Worm (Caenorhabditis elegans) whole organism, young adult: ENCODE measurements around the gene F07C4.10.

Experiments used
- F52B5.7 ChIP-seq: sonication (generic microtip); optimal IDR thresholded peaks from 2 replicates; lab custom pipeline; 2016; ENCODE audit warnings: mild to moderate bottlenecking, missing genetic modification characterization, missing compliant biosample characterization
- T07F8.4 ChIP-seq: sonication (generic microtip); optimal IDR thresholded peaks from 2 replicates; lab custom pipeline; 2016; ENCODE audit warnings: mild to moderate bottlenecking, missing genetic modification characterization, moderate library complexity, missing compliant biosample characterization
- Y95B8A.8 ChIP-seq: fragments of 200-800 bp; sonication (Bioruptor generic); IDR thresholded peaks from 2 replicates; pipeline ENCODE4 v1.3.6; 2022; ENCODE audit warnings: missing genetic modification reagents, missing genetic modification characterization, missing compliant biosample characterization
- ZK185.1 ChIP-seq: sonication (generic microtip); optimal IDR thresholded peaks from 2 replicates; lab custom pipeline; 2016; ENCODE audit warnings: mild to moderate bottlenecking, missing genetic modification characterization, missing compliant biosample characterization; ENCODE audit not compliant: poor library complexity, severe bottlenecking
- aptf-3 ChIP-seq: fragments of 200-800 bp; sonication (Bioruptor generic); IDR thresholded peaks from 2 replicates; pipeline ENCODE4 v1.3.6; 2022; ENCODE audit warnings: missing genetic modification characterization, missing compliant biosample characterization
- bed-2 ChIP-seq: fragments of 200-800 bp; sonication (Bioruptor generic); IDR thresholded peaks from 2 replicates; pipeline ENCODE4 v1.3.6; 2022; ENCODE audit warnings: missing genetic modification reagents, missing genetic modification characterization, missing compliant biosample characterization
- lir-1 ChIP-seq: fragments of 200-800 bp; sonication (Bioruptor generic); conservative IDR thresholded peaks from 2 replicates; pipeline ENCODE4 v1.3.6; 2022; ENCODE audit warnings: missing genetic modification reagents, missing genetic modification characterization, missing compliant biosample characterization
- lsl-1 ChIP-seq: fragments of 200-800 bp; sonication (Bioruptor generic); optimal IDR thresholded peaks from 2 replicates; lab custom pipeline; 2018; ENCODE audit warnings: mild to moderate bottlenecking, missing genetic modification characterization, moderate library complexity, missing compliant biosample characterization
- sdz-38 ChIP-seq: sonication (generic microtip); optimal IDR thresholded peaks from 2 replicates; lab custom pipeline; 2016; ENCODE audit warnings: missing genotype, missing genetic modification characterization, missing compliant biosample characterization
- sea-2 ChIP-seq: fragments of 200-800 bp; sonication (Bioruptor generic); IDR thresholded peaks from 2 replicates; pipeline ENCODE4 v1.3.6; 2022; ENCODE audit warnings: missing genetic modification characterization, missing compliant biosample characterization
- sptf-2 ChIP-seq: fragments of 200-800 bp; sonication (Bioruptor generic); optimal IDR thresholded peaks from 2 replicates; lab custom pipeline; 2018; ENCODE audit warnings: mild to moderate bottlenecking, missing genetic modification characterization, missing compliant biosample characterization
- tbx-9 ChIP-seq: sonication (generic microtip); optimal IDR thresholded peaks from 2 replicates; lab custom pipeline; 2016; ENCODE audit warnings: borderline replicate concordance, missing genetic modification characterization, inconsistent platforms, missing compliant biosample characterization
- unc-130 ChIP-seq: sonication (generic microtip); optimal IDR thresholded peaks from 2 replicates; lab custom pipeline; 2016; ENCODE audit warnings: missing genetic modification reagents, missing genetic modification characterization, missing compliant biosample characterization
- unc-62 ChIP-seq: fragments of 150-350 bp; optimal IDR thresholded peaks from 2 replicates; lab custom pipeline; 2014; ENCODE audit warnings: missing biosample characterization, missing genetic modification reagents, missing genetic modification characterization

DNA sequence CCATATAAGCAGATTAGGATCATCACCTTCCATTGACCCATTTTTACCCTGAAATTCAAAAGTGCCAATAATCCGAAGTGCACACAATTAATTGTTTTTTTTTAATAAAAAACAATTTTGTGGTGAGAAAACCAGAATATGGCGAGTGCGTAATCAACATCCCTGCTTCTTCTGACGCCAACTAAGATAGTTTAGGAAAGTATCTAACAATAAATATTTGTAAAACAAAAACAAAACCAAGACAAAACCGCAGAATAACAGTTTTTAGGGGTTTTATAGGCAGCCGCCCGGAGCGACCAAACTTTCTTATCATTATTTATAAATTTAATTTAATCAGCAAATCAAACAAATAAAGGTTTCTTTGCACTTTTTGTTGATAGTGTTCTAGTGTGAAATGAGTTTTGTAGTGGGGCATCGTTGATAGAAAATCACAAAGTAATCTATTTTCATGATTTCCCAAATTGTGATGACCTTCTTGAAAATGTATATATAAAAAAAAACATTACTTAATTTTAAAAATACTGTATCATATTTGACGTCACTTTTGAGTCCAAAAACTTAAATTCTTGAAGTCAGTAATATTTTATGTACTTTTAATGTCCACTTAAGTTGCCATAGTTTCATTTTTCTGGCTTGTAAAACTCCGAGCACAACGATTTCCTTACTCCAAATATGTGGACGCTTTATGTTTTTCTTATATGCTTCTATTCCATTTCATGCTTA, 29.8 kb downstream of the F07C4.10 start, which contains the start of the genes folt-3 and clec-214:
- TF ChIP-seq T07F8.4 (no peak), sptf-2 (GFP tag; lab: Kevin White, UChicago) (no peak), lsl-1 (GFP tag; lab: Kevin White, UChicago) (no peak), aptf-3 (GFP tag; lab: Robert Waterston, UW) (no peak), unc-62 (GFP tag; lab: Kevin White, UChicago) (no peak), bed-2 (no peak), unc-130 (GFP tag; lab: Kevin White, UChicago) (no peak), sdz-38 (no peak), Y95B8A.8 (GFP tag; lab: Robert Waterston, UW) (no peak), tbx-9 (tag; lab: Kevin White, UChicago) (no peak), ZK185.1 (tag; lab: Kevin White, UChicago) (no peak), F52B5.7 (tag; lab: Kevin White, UChicago) (no peak), sea-2 (GFP tag; lab: Robert Waterston, UW) (no peak), lir-1 (no peak)
